Worm (Caenorhabditis elegans): ENCODE data around the gene nmy-3.
"Not testable (repeated sequence)": the region's sequence is repeated elsewhere in the genome, so short reads cannot be mapped to it uniquely, and the experiment has no call there.

nmy-3 gene

ce11 chrIV:9289635-9290034, 15.4 kb downstream of the nmy-3 start:
- no peak for TF ChIP-seq K02D7.2 (tag; optimal IDR thresholded peaks at IDR 0.05)
- no peak for TF ChIP-seq elt-2 (tag; optimal IDR thresholded peaks at IDR 0.05)
- no peak for TF ChIP-seq F13H6.1 (tag; optimal IDR thresholded peaks at IDR 0.05)

- not testable (repeated sequence) for TF ChIP-seq ceh-6 (GFP tag; optimal IDR thresholded peaks at IDR 0.05); nfya-1 (tag; optimal IDR thresholded peaks at IDR 0.05); pqm-1 (tag; optimal IDR thresholded peaks at IDR 0.05)
Observed at ce11 chrIV:9293825-9294224, 19.5 kb downstream of the nmy-3 start, which contains the start of gene nhr-264. TSS of gene nhr-264 (minus strand) at chrIV:9293925.

ce11 chrIV:9296285-9296684, 22.0 kb downstream of the nmy-3 start, which contains the start of gene F49C12.1:
TSS of gene F49C12.1 (minus strand) at chrIV:9296354.
- TF ChIP-seq pag-3 (tag; optimal IDR thresholded peaks at IDR 0.05; ENCODE audit: borderline replicate concordance) (no peak), ceh-30 (tag; optimal IDR thresholded peaks at IDR 0.05) (no peak), ceh-2 (tag; optimal IDR thresholded peaks at IDR 0.05) (no peak), sox-4 (tag; optimal IDR thresholded peaks at IDR 0.05) (no peak), fax-1 (tag; optimal IDR thresholded peaks at IDR 0.05) (no peak), nfya-1 (tag; optimal IDR thresholded peaks at IDR 0.05) (no peak), C38D4.7 (GFP tag; optimal IDR thresholded peaks at IDR 0.05) (no peak), dmd-4 (tag; optimal IDR thresholded peaks at IDR 0.05; ENCODE audit: borderline replicate concordance) (no peak), ahr-1 (tag; optimal IDR thresholded peaks at IDR 0.05) (no peak), K09A11.1 (tag; optimal IDR thresholded peaks at IDR 0.05; ENCODE audit: insufficient read depth) (no peak), hlh-15 (tag; optimal IDR thresholded peaks at IDR 0.05) (no peak), Y22D7AL.16 (tag; optimal IDR thresholded peaks at IDR 0.05) (no peak), ets-4 (tag; optimal IDR thresholded peaks at IDR 0.05) (no peak), ceh-24 (tag; optimal IDR thresholded peaks at IDR 0.05) (no peak), fkh-10 (GFP tag; optimal IDR thresholded peaks at IDR 0.05) (no peak), eyg-1 (tag; optimal IDR thresholded peaks at IDR 0.05) (no peak)

ce11 chrIV:9299145-9299544, 24.9 kb downstream of the nmy-3 start, which contains the start of gene F49C12.2:
TSS of gene F49C12.2 (minus strand) at chrIV:9299245.
- TF ChIP-seq lin-11 (tag; optimal IDR thresholded peaks at IDR 0.05) (no peak), ceh-30 (tag; optimal IDR thresholded peaks at IDR 0.05) (no peak), F13H6.1 (tag; optimal IDR thresholded peaks at IDR 0.05) (no peak), K09A11.1 (tag; optimal IDR thresholded peaks at IDR 0.05; ENCODE audit: insufficient read depth) (no peak), ceh-2 (tag; optimal IDR thresholded peaks at IDR 0.05) (no peak), fkh-10 (GFP tag; optimal IDR thresholded peaks at IDR 0.05) (no peak), hlh-13 (GFP tag; optimal IDR thresholded peaks at IDR 0.05) (no peak), ceh-34 (tag; optimal IDR thresholded peaks at IDR 0.05) (no peak), ceh-24 (tag; optimal IDR thresholded peaks at IDR 0.05) (no peak), pax-1 (tag; optimal IDR thresholded peaks at IDR 0.05) (no peak), gmeb-2 (tag; optimal IDR thresholded peaks at IDR 0.05) (no peak), T23F11.4 (GFP tag; optimal IDR thresholded peaks at IDR 0.05) (no peak)

ce11 chrIV:9300127-9300526, 25.8 kb downstream of the nmy-3 start, which contains the start of gene F49C12.3:
TSS of gene F49C12.3 (plus strand) at chrIV:9300427.
- TF ChIP-seq K09A11.1 (tag; optimal IDR thresholded peaks at IDR 0.05; ENCODE audit: insufficient read depth), result no peak
- no peak for TF ChIP-seq dmd-4 (tag; optimal IDR thresholded peaks at IDR 0.05; ENCODE audit: borderline replicate concordance)
- no peak for TF ChIP-seq ceh-31 (tag; optimal IDR thresholded peaks at IDR 0.05)
- no peak for TF ChIP-seq lin-11 (tag; optimal IDR thresholded peaks at IDR 0.05)
- TF ChIP-seq hlh-8 (tag; optimal IDR thresholded peaks at IDR 0.05), result no peak
- TF ChIP-seq eyg-1 (tag; optimal IDR thresholded peaks at IDR 0.05), result no peak
- TF ChIP-seq tbx-7 (tag; optimal IDR thresholded peaks at IDR 0.05), result no peak
- no peak for TF ChIP-seq tbx-2 (tag; optimal IDR thresholded peaks at IDR 0.05)
- TF ChIP-seq nfya-1 (tag; optimal IDR thresholded peaks at IDR 0.05), result no peak
- no peak for TF ChIP-seq ceh-18 (tag; optimal IDR thresholded peaks at IDR 0.05)
- TF ChIP-seq ceh-22 (tag; optimal IDR thresholded peaks at IDR 0.05), result no peak
- no peak for TF ChIP-seq ceh-48 (tag; optimal IDR thresholded peaks at IDR 0.05)
- no peak for TF ChIP-seq ceh-2 (tag; optimal IDR thresholded peaks at IDR 0.05)
- TF ChIP-seq nhr-232 (tag; optimal IDR thresholded peaks at IDR 0.05), result no peak
- TF ChIP-seq odd-2 (tag; optimal IDR thresholded peaks at IDR 0.05), result no peak
- TF ChIP-seq unc-86 (tag; optimal IDR thresholded peaks at IDR 0.05), result no peak
- TF ChIP-seq mec-3 (tag; optimal IDR thresholded peaks at IDR 0.05; ENCODE audit: borderline replicate concordance), result no peak
- TF ChIP-seq elt-2 (tag; optimal IDR thresholded peaks at IDR 0.05), result no peak
- no peak for TF ChIP-seq nhr-11 (tag; optimal IDR thresholded peaks at IDR 0.05)
- TF ChIP-seq unc-42 (tag; optimal IDR thresholded peaks at IDR 0.05), result no peak
